Worm (Caenorhabditis elegans): ENCODE data around the gene elli-1.

DNA sequence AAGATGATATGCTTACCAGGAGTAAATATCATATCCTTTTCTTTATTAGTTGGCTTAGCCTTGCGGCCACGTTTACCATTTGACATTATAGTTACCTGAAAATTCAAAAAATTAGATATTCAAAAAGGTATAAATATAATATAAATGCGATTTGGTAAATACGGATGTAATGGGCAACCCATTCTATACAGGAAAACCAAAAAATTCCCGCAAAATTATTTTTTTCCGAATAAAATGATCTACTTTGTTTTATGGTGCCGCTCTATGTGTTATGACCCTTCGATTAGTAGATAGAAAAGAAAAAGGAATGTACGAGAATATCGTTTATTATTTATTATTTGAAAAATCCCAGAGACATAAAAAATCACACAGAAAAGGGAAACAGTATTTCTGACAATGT is at the start of gene elli-1:
- TF ChIP-seq med-1 (GFP tag; optimal IDR thresholded peaks at IDR 0.05; ENCODE audit: insufficient read depth) (no peak), ztf-23 (GFP tag; IDR thresholded peaks at IDR 0.05) (no peak), tab-1 (GFP tag; IDR thresholded peaks at IDR 0.05) (no peak), flt-1 (GFP tag; IDR thresholded peaks at IDR 0.05) (no peak), T22C8.4 (GFP tag; IDR thresholded peaks at IDR 0.05) (no peak), ztf-29 (GFP tag; IDR thresholded peaks at IDR 0.05) (no peak), cog-1 (tag; optimal IDR thresholded peaks at IDR 0.05) (no peak)
